Worm (Caenorhabditis elegans) whole organism, young adult: ENCODE measurements around the gene sna-2.

Experiments used
- B0261.1 ChIP-seq: sonication (generic microtip); optimal IDR thresholded peaks from 2 replicates; lab custom pipeline; 2016; ENCODE audit warnings: mild to moderate bottlenecking, missing genetic modification characterization, moderate library complexity, missing compliant biosample characterization
- F10E7.11 ChIP-seq: sonication (generic microtip); optimal IDR thresholded peaks from 2 replicates; lab custom pipeline; 2017; ENCODE audit warnings: mild to moderate bottlenecking, missing genetic modification characterization, moderate library complexity, missing compliant biosample characterization
- Y53G8AR.9 ChIP-seq: fragments of 200-800 bp; sonication (Bioruptor generic); conservative IDR thresholded peaks from 2 replicates; pipeline ENCODE4 v1.3.6; 2022; ENCODE audit warnings: missing genetic modification reagents, missing genetic modification characterization, missing compliant biosample characterization
- ceh-100 ChIP-seq: fragments of 200-800 bp; sonication (Bioruptor generic); IDR thresholded peaks from 2 replicates; pipeline ENCODE4 v1.3.6; 2022; ENCODE audit warnings: missing genetic modification reagents, missing genetic modification characterization, missing compliant biosample characterization
- dox-1 ChIP-seq: fragments of 200-800 bp; sonication (Bioruptor generic); IDR thresholded peaks from 2 replicates; pipeline ENCODE4 v1.3.6; 2022; ENCODE audit warnings: missing genetic modification reagents, missing genetic modification characterization, missing compliant biosample characterization
- efl-1 ChIP-seq: fragments of 150-350 bp; optimal IDR thresholded peaks from 2 replicates; lab custom pipeline; 2014; ENCODE audit warnings: missing biosample characterization, missing genetic modification reagents, missing genetic modification characterization
- egl-44 ChIP-seq: fragments of 200-800 bp; sonication (Bioruptor generic); IDR thresholded peaks from 2 replicates; pipeline ENCODE4 v1.3.6; 2022; ENCODE audit warnings: missing genetic modification reagents, missing genetic modification characterization, missing compliant biosample characterization
- him-1 ChIP-seq: sonication (generic microtip); optimal IDR thresholded peaks from 2 replicates; lab custom pipeline; 2016; ENCODE audit warnings: missing genotype, missing genetic modification reagents, missing genetic modification characterization, missing compliant biosample characterization
- hrde-1 ChIP-seq: sonication (generic microtip); optimal IDR thresholded peaks from 2 replicates; lab custom pipeline; 2016; ENCODE audit warnings: missing genetic modification characterization, mild to moderate bottlenecking, missing compliant biosample characterization, moderate library complexity, missing genotype, missing genetic modification reagents, borderline replicate concordance
- hsf-1 ChIP-seq: fragments of 200-800 bp; sonication (Bioruptor generic); IDR thresholded peaks from 2 replicates; pipeline ENCODE4 v1.3.6; 2022; ENCODE audit warnings: missing genetic modification reagents, missing genetic modification characterization, missing compliant biosample characterization
- let-526 ChIP-seq: fragments of 200-800 bp; sonication (Bioruptor generic); IDR thresholded peaks from 2 replicates; pipeline ENCODE4 v1.3.6; 2022; ENCODE audit warnings: missing genetic modification reagents, missing genetic modification characterization, missing compliant biosample characterization
- lsy-27 ChIP-seq: sonication (generic microtip); optimal IDR thresholded peaks from 2 replicates; lab custom pipeline; 2017; ENCODE audit warnings: missing genetic modification characterization, mild to moderate bottlenecking, missing compliant biosample characterization, antibody characterized with exemption, missing genotype, borderline replicate concordance; ENCODE audit not compliant: insufficient read depth
- madf-10 ChIP-seq: sonication (generic microtip); optimal IDR thresholded peaks from 2 replicates; lab custom pipeline; 2016; ENCODE audit warnings: mild to moderate bottlenecking, missing genetic modification characterization, missing compliant biosample characterization
- madf-3 ChIP-seq: fragments of 200-800 bp; sonication (Bioruptor generic); IDR thresholded peaks from 2 replicates; pipeline ENCODE4 v1.3.6; 2022; ENCODE audit warnings: missing genetic modification reagents, missing genetic modification characterization, missing compliant biosample characterization
- nfya-1 ChIP-seq: sonication (generic microtip); optimal IDR thresholded peaks from 2 replicates; lab custom pipeline; 2017; ENCODE audit warnings: antibody characterized with exemption, missing compliant biosample characterization, missing genetic modification characterization, borderline replicate concordance; ENCODE audit not compliant: insufficient read depth
- rpc-1 ChIP-seq, 2 experiments: fragments of 150-350 bp in 1 of 2; sonication (generic microtip) in 1 of 2; optimal IDR thresholded peaks; 2 replicates each; lab custom pipeline; 2014 to 2018; ENCODE audit warnings: missing biosample characterization in 1 of 2, missing genetic modification characterization in 1 of 2, missing genetic modification reagents in 1 of 2, missing genotype in 1 of 2
- snpc-3.4 ChIP-seq: sonication (generic microtip); optimal IDR thresholded peaks from 2 replicates; lab custom pipeline; 2017; ENCODE audit warnings: missing genetic modification characterization, mild to moderate bottlenecking, missing compliant biosample characterization, antibody characterized with exemption, moderate library complexity, missing genotype, missing genetic modification reagents
- snpc-4 ChIP-seq, 5 experiments: fragments of 150-350 bp in 1 of 5; sonication (generic microtip) in 4 of 5; optimal IDR thresholded peaks; 2 replicates each; lab custom pipeline; 2014 to 2018; ENCODE audit warnings: missing genetic modification characterization in 5 of 5, missing biosample characterization in 3 of 5, antibody characterized with exemption in 2 of 5, mild to moderate bottlenecking in 2 of 5, missing compliant biosample characterization in 2 of 5, missing genotype in 2 of 5, moderate library complexity in 2 of 5, missing genetic modification reagents in 1 of 5
- tbx-9 ChIP-seq: sonication (generic microtip); optimal IDR thresholded peaks from 2 replicates; lab custom pipeline; 2016; ENCODE audit warnings: borderline replicate concordance, missing genetic modification characterization, inconsistent platforms, missing compliant biosample characterization
- zfh-2 ChIP-seq: fragments of 200-800 bp; sonication (Bioruptor generic); conservative IDR thresholded peaks from 2 replicates; pipeline ENCODE4 v1.3.6; 2022; ENCODE audit warnings: missing genetic modification reagents, missing genetic modification characterization, missing compliant biosample characterization

The sna-2 gene

DNA sequence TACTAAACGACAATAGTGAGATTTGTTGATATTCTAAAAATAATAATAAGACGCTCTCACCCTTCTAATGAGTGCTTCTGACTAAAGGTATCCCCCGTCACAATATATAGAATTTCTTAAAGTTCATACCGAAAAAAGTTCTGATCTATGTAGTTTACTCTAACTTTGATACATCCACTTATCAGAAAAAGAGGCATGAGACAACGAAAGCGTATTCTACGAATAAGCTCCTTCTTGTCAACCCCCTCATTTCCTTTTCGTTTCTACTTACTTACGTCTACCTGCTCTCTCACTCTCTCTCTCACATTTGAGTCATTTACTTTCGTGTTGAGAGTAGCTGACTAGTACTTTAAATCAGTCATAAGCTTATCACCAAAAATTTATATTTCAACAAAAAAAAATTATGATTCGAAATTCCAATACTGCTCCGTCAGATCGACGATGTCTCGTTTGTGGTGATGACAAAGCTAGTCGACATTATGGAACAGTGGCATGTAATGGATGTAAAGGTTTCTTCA, 51.9 kb downstream of the sna-2 start (continued):
- TF ChIP-seq hrde-1 (tag; lab: Kevin White, UChicago): no peak
- no peak for TF ChIP-seq rpc-1 (optimal IDR thresholded peaks at IDR 0.05; lab: Kevin White, UChicago)
- no peak for TF ChIP-seq rpc-1 (tag; optimal IDR thresholded peaks at IDR 0.05; lab: Kevin White, UChicago)
- TF ChIP-seq hsf-1 (GFP tag; lab: Robert Waterston, UW): no peak

DNA sequence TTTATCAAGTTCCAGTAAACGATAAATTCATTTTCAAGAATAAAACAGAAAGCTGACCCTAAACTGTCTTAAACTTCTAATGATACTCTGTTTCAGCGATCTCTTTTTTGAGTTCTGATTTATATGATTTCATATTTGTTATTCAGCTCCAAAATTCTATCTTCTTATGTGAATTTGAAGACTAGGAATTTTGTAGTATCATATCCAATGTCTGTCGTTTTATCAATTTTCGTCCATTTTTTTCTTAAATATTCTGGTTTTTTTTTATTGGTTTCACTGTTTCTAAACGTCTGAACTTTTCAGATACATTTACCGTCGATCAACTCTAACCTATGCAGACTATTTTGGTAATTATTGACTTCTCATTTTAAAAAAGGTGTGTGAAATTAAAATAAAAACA, 52.5 kb downstream of the sna-2 start, which contains the start of the genes nhr-138 and C28D4.18:
TSS of gene nhr-138 (plus strand) at position 304 of the 400 bp plus-strand sequence.
TSS of gene C28D4.18 (plus strand) at position 333 of the 400 bp plus-strand sequence.
- TF ChIP-seq tbx-9 (no peak), let-526 (GFP tag; lab: Robert Waterston, UW) (no peak), zfh-2 (GFP tag; lab: Robert Waterston, UW) (no peak), Y53G8AR.9 (GFP tag; lab: Robert Waterston, UW) (no peak), madf-10 (no peak), ceh-100 (GFP tag; lab: Robert Waterston, UW) (no peak), him-1 (tag; lab: Kevin White, UChicago) (no peak), egl-44 (GFP tag; lab: Robert Waterston, UW) (no peak), dox-1 (GFP tag; lab: Robert Waterston, UW) (no peak), snpc-4 (GFP tag; optimal IDR thresholded peaks at IDR 0.05; lab: Kevin White, UChicago) (no peak), snpc-4 (tag; optimal IDR thresholded peaks at IDR 0.05; lab: Kevin White, UChicago) (no peak), hrde-1 (tag; lab: Kevin White, UChicago) (no peak), efl-1 (GFP tag; lab: Kevin White, UChicago) (no peak), nfya-1 (no peak), lsy-27 (no peak), madf-3 (GFP tag; lab: Robert Waterston, UW) (no peak), B0261.1 (no peak), F10E7.11 (tag; lab: Kevin White, UChicago) (no peak), snpc-3.4 (tag; lab: Kevin White, UChicago) (no peak)
